Worm (Caenorhabditis elegans) whole organism, midembryonic: Measurements from ENCODE around the gene Y57G11B.6.

Source experiments
- T22C8.4 ChIP-seq: fragments of 200-800 bp; sonication (Bioruptor generic); IDR thresholded peaks from 2 replicates; pipeline ENCODE4 v1.3.6; 2022; ENCODE audit warnings: missing genetic modification characterization, missing compliant biosample characterization
- cog-1 ChIP-seq: sonication (generic microtip); optimal IDR thresholded peaks from 2 replicates; lab custom pipeline; 2016; ENCODE audit warnings: missing genetic modification characterization, missing compliant biosample characterization
- flt-1 ChIP-seq: fragments of 200-800 bp; sonication (Bioruptor generic); IDR thresholded peaks from 2 replicates; pipeline ENCODE4 v1.3.6; 2022; ENCODE audit warnings: missing genetic modification characterization, missing compliant biosample characterization
- klf-2 ChIP-seq: fragments of 200-800 bp; sonication (Bioruptor generic); conservative IDR thresholded peaks from 2 replicates; pipeline ENCODE4 v1.3.6; 2022; ENCODE audit warnings: missing genetic modification reagents, missing genetic modification characterization, missing compliant biosample characterization
- med-1 ChIP-seq: sonication (generic microtip); optimal IDR thresholded peaks from 2 replicates; lab custom pipeline; 2017; ENCODE audit warnings: missing genetic modification characterization, mild to moderate bottlenecking, missing compliant biosample characterization, antibody characterized with exemption, missing genetic modification reagents; ENCODE audit not compliant: insufficient read depth
- ref-1 ChIP-seq: fragments of 200-800 bp; sonication (Bioruptor generic); conservative IDR thresholded peaks from 2 replicates; pipeline ENCODE4 v1.3.6; 2022; ENCODE audit warnings: missing genetic modification reagents, missing genetic modification characterization, missing compliant biosample characterization
- tab-1 ChIP-seq: fragments of 200-800 bp; sonication (Bioruptor generic); IDR thresholded peaks from 2 replicates; pipeline ENCODE4 v1.3.6; 2022; ENCODE audit warnings: missing genetic modification characterization, missing compliant biosample characterization
- ztf-23 ChIP-seq: fragments of 200-800 bp; sonication (Bioruptor generic); IDR thresholded peaks from 2 replicates; pipeline ENCODE4 v1.3.6; 2022; ENCODE audit warnings: missing genetic modification reagents, missing genetic modification characterization, missing compliant biosample characterization
- ztf-29 ChIP-seq: fragments of 200-800 bp; sonication (Bioruptor generic); IDR thresholded peaks from 2 replicates; pipeline ENCODE4 v1.3.6; 2022; ENCODE audit warnings: missing genetic modification reagents, missing genetic modification characterization, missing compliant biosample characterization

Gene Y57G11B.6

DNA sequence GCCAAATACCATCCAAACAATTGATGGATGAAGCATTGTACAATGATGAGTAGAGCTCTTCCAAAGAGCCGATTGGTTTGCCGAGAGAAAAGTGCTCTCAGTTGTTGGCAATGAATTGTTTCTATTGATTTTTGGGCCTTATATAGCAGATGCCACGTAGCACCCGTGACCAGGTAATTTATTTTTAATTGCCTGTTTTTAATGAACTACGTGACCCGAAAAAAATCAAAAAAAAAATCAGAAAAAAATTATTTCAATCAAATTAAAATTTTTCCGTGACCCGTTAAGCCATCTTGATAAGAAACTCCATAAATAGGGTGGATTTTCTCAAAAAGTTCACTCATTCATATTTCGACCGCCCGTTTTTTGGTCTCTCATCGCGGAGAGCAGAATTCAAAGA, 35.3 kb downstream of the Y57G11B.6 start, which contains the start of the genes Y57G11A.2 and T27E7.1:
Gene Y57G11A.2 (minus strand): TSS at position 101 of the 400 bp plus-strand sequence.
Gene T27E7.1 (plus strand): TSS at position 337 of the 400 bp plus-strand sequence.
- TF ChIP-seq flt-1 (GFP tag; lab: Robert Waterston, UW) (no peak), klf-2 (GFP tag; lab: Robert Waterston, UW) (no peak), ztf-23 (GFP tag; lab: Robert Waterston, UW) (no peak), cog-1 (no peak), ztf-29 (GFP tag; lab: Robert Waterston, UW) (no peak), ref-1 (GFP tag; lab: Robert Waterston, UW) (no peak), tab-1 (GFP tag; lab: Robert Waterston, UW) (no peak), med-1 (no peak), T22C8.4 (GFP tag; lab: Robert Waterston, UW) (no peak)

DNA sequence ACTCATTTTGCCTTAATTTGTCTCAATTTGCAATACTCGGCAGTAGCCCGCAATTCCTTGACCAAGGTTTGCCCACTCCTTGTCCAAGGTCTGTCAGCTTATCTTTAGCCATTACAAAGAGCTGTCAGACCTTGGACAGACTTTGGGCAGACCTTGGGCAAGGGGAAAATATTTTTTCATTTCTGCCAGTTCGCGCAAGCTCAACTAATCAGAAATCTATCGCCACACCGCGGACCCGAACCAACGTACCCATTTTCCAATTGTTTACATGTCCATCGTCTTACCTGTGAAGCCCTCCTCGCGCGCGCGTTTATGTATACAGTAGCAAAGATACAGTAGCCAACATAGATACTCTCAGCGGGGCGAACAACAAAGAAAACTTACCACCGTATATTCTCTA, 39.5 kb downstream of the Y57G11B.6 start:
- TF ChIP-seq med-1: no peak
- TF ChIP-seq tab-1 (GFP tag; lab: Robert Waterston, UW): no peak
- no peak for TF ChIP-seq ref-1 (GFP tag; lab: Robert Waterston, UW)
- no peak for TF ChIP-seq ztf-29 (GFP tag; lab: Robert Waterston, UW)
- TF ChIP-seq T22C8.4 (GFP tag; lab: Robert Waterston, UW): no peak
- no peak for TF ChIP-seq klf-2 (GFP tag; lab: Robert Waterston, UW)
- no peak for TF ChIP-seq flt-1 (GFP tag; lab: Robert Waterston, UW)
- no peak for TF ChIP-seq cog-1

DNA sequence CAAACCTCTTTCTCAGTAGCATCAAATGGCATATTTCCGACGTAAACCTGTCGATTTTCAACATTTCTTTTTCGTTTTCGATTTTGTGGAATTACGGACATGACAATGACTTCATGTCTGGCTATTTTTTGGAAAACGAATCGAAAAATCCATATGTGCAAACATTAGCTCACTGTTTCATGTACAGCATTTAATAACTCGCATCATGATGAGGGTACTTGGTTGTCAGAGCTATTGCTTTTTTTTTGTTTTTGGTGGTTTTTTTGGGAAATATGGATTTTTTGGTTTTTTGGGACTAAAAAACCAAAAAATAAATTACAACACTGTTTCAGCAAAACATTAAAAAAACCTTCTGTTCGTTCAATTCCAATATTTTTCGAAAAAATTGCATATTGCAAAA, 42.3 kb downstream of the Y57G11B.6 start, which contains the start of gene Y57G11A.5:
Gene Y57G11A.5 (minus strand): TSS at position 101 of the 400 bp plus-strand sequence.
- TF ChIP-seq flt-1 (GFP tag; lab: Robert Waterston, UW) (no peak), med-1 (no peak), ref-1 (GFP tag; lab: Robert Waterston, UW) (no peak), ztf-23 (GFP tag; lab: Robert Waterston, UW) (no peak), ztf-29 (GFP tag; lab: Robert Waterston, UW) (no peak), tab-1 (GFP tag; lab: Robert Waterston, UW) (no peak), T22C8.4 (GFP tag; lab: Robert Waterston, UW) (no peak), klf-2 (GFP tag; lab: Robert Waterston, UW) (no peak), cog-1 (no peak)

DNA sequence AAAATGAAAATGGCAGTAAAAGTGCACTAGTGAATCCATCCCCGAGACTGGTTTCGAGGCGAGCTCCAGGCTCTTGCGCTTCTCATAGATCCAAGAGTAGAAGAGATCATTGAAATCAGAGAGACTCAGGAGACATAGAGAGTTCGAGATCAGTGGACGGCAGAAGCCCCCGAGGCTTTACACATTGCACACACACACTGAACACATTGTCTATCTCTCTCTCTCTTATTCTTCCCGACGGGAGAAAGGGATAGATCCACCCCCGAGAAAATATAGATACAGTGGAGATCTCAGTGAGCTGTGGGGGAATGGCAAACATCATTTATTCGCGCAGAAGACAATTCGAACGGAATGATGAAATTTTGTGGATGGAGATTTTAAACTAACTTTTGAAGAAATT, 47.7 kb downstream of the Y57G11B.6 start:
- TF ChIP-seq cog-1 (no peak), med-1 (no peak), ztf-29 (GFP tag; lab: Robert Waterston, UW) (no peak)

DNA sequence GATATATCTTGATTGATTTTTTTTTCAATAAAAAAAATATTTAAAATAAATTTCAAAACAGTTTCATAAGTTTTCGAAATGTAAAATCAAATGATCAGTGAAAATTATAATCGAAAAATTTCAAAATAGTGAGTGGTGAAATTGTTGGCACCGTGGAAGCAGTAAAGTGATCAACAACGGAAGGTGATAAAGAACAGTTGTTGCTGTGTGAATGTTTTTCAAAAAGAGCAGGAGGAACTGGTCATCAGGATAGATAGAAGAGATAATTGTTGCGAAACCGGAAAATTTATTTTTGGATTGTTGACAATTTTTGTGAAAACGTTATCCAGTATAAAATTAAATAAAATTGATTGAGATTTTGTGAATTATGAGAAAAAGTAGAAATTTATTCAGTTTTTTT, 48.6 kb downstream of the Y57G11B.6 start:
- TF ChIP-seq flt-1 (GFP tag; lab: Robert Waterston, UW) (no peak), ztf-23 (GFP tag; lab: Robert Waterston, UW) (no peak), T22C8.4 (GFP tag; lab: Robert Waterston, UW) (no peak), cog-1 (no peak), ztf-29 (GFP tag; lab: Robert Waterston, UW) (no peak), klf-2 (GFP tag; lab: Robert Waterston, UW) (no peak), med-1 (no peak), ref-1 (GFP tag; lab: Robert Waterston, UW) (no peak), tab-1 (GFP tag; lab: Robert Waterston, UW) (no peak)

DNA sequence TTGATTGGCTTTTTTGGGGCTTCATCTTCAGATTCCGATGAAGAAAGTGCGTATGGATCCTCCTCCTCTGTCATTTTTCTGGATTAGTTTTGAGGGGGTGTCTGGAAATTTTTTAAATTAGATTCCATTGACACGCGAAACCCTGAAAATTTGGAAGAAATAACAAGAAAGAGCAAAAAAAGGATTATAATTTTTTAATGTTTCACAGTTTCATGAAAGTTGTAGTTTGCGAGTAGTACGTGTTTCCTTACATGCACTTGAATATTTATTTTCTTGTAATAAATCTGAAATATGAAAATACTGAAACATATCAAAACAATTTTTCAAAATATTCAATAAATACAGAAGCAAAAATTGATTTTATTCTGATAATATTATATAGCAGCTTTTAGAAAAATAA, 49.6 kb downstream of the Y57G11B.6 start, which contains the start of gene tag-273:
Gene tag-273 (minus strand): TSS at position 101 of the 400 bp plus-strand sequence.
- TF ChIP-seq ztf-23 (GFP tag; lab: Robert Waterston, UW): no peak
- no peak for TF ChIP-seq ztf-29 (GFP tag; lab: Robert Waterston, UW)
- TF ChIP-seq tab-1 (GFP tag; lab: Robert Waterston, UW): no peak
- TF ChIP-seq T22C8.4 (GFP tag; lab: Robert Waterston, UW): no peak
- TF ChIP-seq ref-1 (GFP tag; lab: Robert Waterston, UW): no peak
- no peak for TF ChIP-seq klf-2 (GFP tag; lab: Robert Waterston, UW)
- no peak for TF ChIP-seq med-1
- no peak for TF ChIP-seq cog-1
